Worm (Caenorhabditis elegans): ENCODE results near the gene rrc-1.

The rrc-1 gene

ce11 chrX:9831215-9831614 is at the start of gene rrc-1:
Gene rrc-1 (minus strand): TSS chrX:9831288.
- TF ChIP-seq dao-5 (tag; optimal IDR thresholded peaks at IDR 0.05) (no peak), W03F9.2 (tag; optimal IDR thresholded peaks at IDR 0.05) (no peak), him-1 (tag; optimal IDR thresholded peaks at IDR 0.05) (no peak)

- TF ChIP-seq him-1 (tag; optimal IDR thresholded peaks at IDR 0.05) = no peak
- no peak for TF ChIP-seq dao-5 (tag; optimal IDR thresholded peaks at IDR 0.05)
- TF ChIP-seq W03F9.2 (tag; optimal IDR thresholded peaks at IDR 0.05) = no peak
Measured at ce11 chrX:9877117-9877516, 46.0 kb upstream of the rrc-1 start, which contains the start of gene R07B1.9. Gene R07B1.9 (plus strand): TSS chrX:9877417.

ce11 chrX:9872554-9872953 is 41.5 kb upstream of the rrc-1 start, which contains the start of gene R07B1.8:
Gene R07B1.8 (minus strand): TSS chrX:9872654.
- no peak for TF ChIP-seq him-1 (tag; optimal IDR thresholded peaks at IDR 0.05)
- TF ChIP-seq dao-5 (tag; optimal IDR thresholded peaks at IDR 0.05) = no peak
- no peak for TF ChIP-seq W03F9.2 (tag; optimal IDR thresholded peaks at IDR 0.05)

- TF ChIP-seq W03F9.2 (tag; optimal IDR thresholded peaks at IDR 0.05) (no peak), dao-5 (tag; optimal IDR thresholded peaks at IDR 0.05) (no peak), him-1 (tag; optimal IDR thresholded peaks at IDR 0.05) (no peak)
Measured at ce11 chrX:9869522-9869921, 38.4 kb upstream of the rrc-1 start, which contains the start of gene R07B1.13. Gene R07B1.13 (plus strand): TSS chrX:9869822.

- TF ChIP-seq dao-5 (tag; optimal IDR thresholded peaks at IDR 0.05) (no peak), him-1 (tag; optimal IDR thresholded peaks at IDR 0.05) (no peak), W03F9.2 (tag; optimal IDR thresholded peaks at IDR 0.05) (no peak)
Measured at ce11 chrX:9868820-9869219, 37.7 kb upstream of the rrc-1 start, which contains the start of gene R07B1.7. Gene R07B1.7 (plus strand): TSS chrX:9869120.

- no peak for TF ChIP-seq W03F9.2 (tag; optimal IDR thresholded peaks at IDR 0.05)
- no peak for TF ChIP-seq dao-5 (tag; optimal IDR thresholded peaks at IDR 0.05)
- TF ChIP-seq him-1 (tag; optimal IDR thresholded peaks at IDR 0.05) = no peak
Measured at ce11 chrX:9866355-9866754, 35.3 kb upstream of the rrc-1 start, which contains the start of gene R07B1.6. Gene R07B1.6 (plus strand): TSS chrX:9866655.

ce11 chrX:9862916-9863624 is 32.0 kb upstream of the rrc-1 start, which contains the start of the genes gst-36 and R07B1.5:
Gene gst-36 (minus strand): TSS chrX:9862960.
Gene R07B1.5 (plus strand): TSS chrX:9863580.
- no peak for TF ChIP-seq him-1 (tag; optimal IDR thresholded peaks at IDR 0.05)
- TF ChIP-seq W03F9.2 (tag; optimal IDR thresholded peaks at IDR 0.05) = no peak
- TF ChIP-seq dao-5 (tag; optimal IDR thresholded peaks at IDR 0.05) = no peak

- TF ChIP-seq W03F9.2 (tag; optimal IDR thresholded peaks at IDR 0.05) (no peak), dao-5 (tag; optimal IDR thresholded peaks at IDR 0.05) (no peak), him-1 (tag; optimal IDR thresholded peaks at IDR 0.05) (no peak)
Measured at ce11 chrX:9858069-9858468, 27.0 kb upstream of the rrc-1 start, which contains the start of gene scav-5. Gene scav-5 (plus strand): TSS chrX:9858365.

- no peak for TF ChIP-seq him-1 (tag; optimal IDR thresholded peaks at IDR 0.05)
- no peak for TF ChIP-seq W03F9.2 (tag; optimal IDR thresholded peaks at IDR 0.05)
- no peak for TF ChIP-seq dao-5 (tag; optimal IDR thresholded peaks at IDR 0.05)
Measured at ce11 chrX:9856618-9857017, 25.5 kb upstream of the rrc-1 start, which contains the start of gene R07B1.11. Gene R07B1.11 (plus strand): TSS chrX:9856918.

- no peak for TF ChIP-seq W03F9.2 (tag; optimal IDR thresholded peaks at IDR 0.05)
- no peak for TF ChIP-seq dao-5 (tag; optimal IDR thresholded peaks at IDR 0.05)
- TF ChIP-seq him-1 (tag; optimal IDR thresholded peaks at IDR 0.05) = no peak
Measured at ce11 chrX:9851745-9852330, 20.8 kb upstream of the rrc-1 start, which contains the start of gene lec-7. Gene lec-7 (plus strand): TSS chrX:9852041.

ce11 chrX:9850258-9850657 is 19.2 kb upstream of the rrc-1 start, which contains the start of gene lec-8:
Gene lec-8 (plus strand): TSS chrX:9850571.
- TF ChIP-seq dao-5 (tag; optimal IDR thresholded peaks at IDR 0.05) (no peak), him-1 (tag; optimal IDR thresholded peaks at IDR 0.05) (no peak), W03F9.2 (tag; optimal IDR thresholded peaks at IDR 0.05) (no peak)

ce11 chrX:9848214-9848789 is 17.2 kb upstream of the rrc-1 start:
- no peak for TF ChIP-seq him-1 (tag; optimal IDR thresholded peaks at IDR 0.05)
- TF ChIP-seq W03F9.2 (tag; optimal IDR thresholded peaks at IDR 0.05) = no peak

- no peak for TF ChIP-seq him-1 (tag; optimal IDR thresholded peaks at IDR 0.05)
- no peak for TF ChIP-seq dao-5 (tag; optimal IDR thresholded peaks at IDR 0.05)
Measured at ce11 chrX:9846975-9847374, 15.9 kb upstream of the rrc-1 start, which contains the start of gene vab-15. Gene vab-15 (plus strand): TSS chrX:9847275.

- TF ChIP-seq him-1 (tag; optimal IDR thresholded peaks at IDR 0.05) (no peak), dao-5 (tag; optimal IDR thresholded peaks at IDR 0.05) (no peak), W03F9.2 (tag; optimal IDR thresholded peaks at IDR 0.05) (no peak)
Measured at ce11 chrX:9845916-9846315, 14.8 kb upstream of the rrc-1 start.

Data from whole organism, L4/young adult.